Fruit fly (Drosophila melanogaster): ENCODE data around the gene CG6638.

DNA sequence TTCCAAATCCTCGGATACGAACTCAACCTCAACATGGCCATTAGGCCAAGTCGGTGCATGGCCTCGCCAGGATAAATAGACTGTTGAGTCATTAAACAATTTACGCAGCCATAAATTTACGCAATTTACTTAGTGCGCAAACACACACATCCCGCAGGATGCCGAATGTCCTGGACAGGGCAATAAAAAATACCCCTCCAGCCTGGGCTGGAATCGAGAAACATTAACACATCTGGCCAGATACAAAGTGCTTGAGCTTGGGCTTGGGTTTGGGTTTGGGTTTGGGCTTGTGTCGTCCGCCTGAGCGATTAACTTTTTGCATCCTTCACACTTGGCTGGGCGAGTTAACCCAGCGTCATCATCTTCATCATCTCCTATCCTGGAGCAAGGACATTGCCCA, 34.2 kb downstream of the CG6638 start:
- TF ChIP-seq CG7101 (tag; optimal IDR thresholded peaks at IDR 0.05) (no peak), Hr96 (GFP tag; optimal IDR thresholded peaks at IDR 0.05) (no peak), CG14711 (tag; optimal IDR thresholded peaks at IDR 0.05) (no peak), kay (GFP tag; ENCODE audit: borderline replicate concordance) (no peak)

All from whole organism, adult.